Fruit fly (Drosophila melanogaster): Measurements from ENCODE around the gene Ptp61F.

- TF ChIP-seq Eip75B (GFP tag; optimal IDR thresholded peaks at IDR 0.05): no peak
- no peak for TF ChIP-seq CG16779 (tag; optimal IDR thresholded peaks at IDR 0.05)
- TF ChIP-seq CG8632 (GFP tag; optimal IDR thresholded peaks at IDR 0.05): no peak
- TF ChIP-seq CG10669 (GFP tag; optimal IDR thresholded peaks at IDR 0.05): no peak
- no peak for TF ChIP-seq CG32006 (GFP tag; optimal IDR thresholded peaks at IDR 0.05)
- no peak for TF ChIP-seq fd85E (GFP tag; optimal IDR thresholded peaks at IDR 0.05)
Measured at dm6 chr3L:1379741-1380465, 95.2 kb downstream of the Ptp61F start.
